ENCODE assay signal across 3 worm cellular contexts in genomic region chrX:11563663-11564062, ce11.
TF ChIP-seq lines count a peak whose summit lies in the region.

Gene trpp-9, plus strand, starts transcription at chrX:11563923.

TF ChIP-seq in whole organism, L2 larva, 48 proteins besides CTCF, POLR2A, EP300 and RAD21 (continued from another document):
- TF ChIP-seq nhr-21 (tag; optimal IDR thresholded peaks at IDR 0.05; lab: Kevin White, UChicago) (peak; percentile 68), nhr-25 (tag; optimal IDR thresholded peaks at IDR 0.05; lab: Kevin White, UChicago) (no peak), nhr-23 (tag; optimal IDR thresholded peaks at IDR 0.05; lab: Kevin White, UChicago) (no peak), nhr-6 (tag; optimal IDR thresholded peaks at IDR 0.05; lab: Kevin White, UChicago) (no peak), R02D3.7 (tag; optimal IDR thresholded peaks at IDR 0.05; lab: Kevin White, UChicago) (no peak), egl-27 (tag; optimal IDR thresholded peaks at IDR 0.05; lab: Kevin White, UChicago) (no peak), nhr-237 (tag; optimal IDR thresholded peaks at IDR 0.05; lab: Kevin White, UChicago) (no peak), skn-1 (tag; optimal IDR thresholded peaks at IDR 0.05; lab: Kevin White, UChicago) (no peak), crh-2 (tag; optimal IDR thresholded peaks at IDR 0.05; lab: Kevin White, UChicago) (peak; percentile 50), lin-11 (tag; optimal IDR thresholded peaks at IDR 0.05; lab: Kevin White, UChicago) (peak; percentile 58), ztf-11 (tag; optimal IDR thresholded peaks at IDR 0.05; lab: Kevin White, UChicago) (no peak), sem-4 (tag; optimal IDR thresholded peaks at IDR 0.05; lab: Kevin White, UChicago) (peak; percentile 64), unc-55 (GFP tag; optimal IDR thresholded peaks at IDR 0.05; lab: Kevin White, UChicago) (peak; percentile 76), ztf-4 (tag; optimal IDR thresholded peaks at IDR 0.05; lab: Kevin White, UChicago) (no peak), gmeb-1 (tag; optimal IDR thresholded peaks at IDR 0.05; lab: Kevin White, UChicago) (no peak), nhr-12 (tag; optimal IDR thresholded peaks at IDR 0.05; lab: Kevin White, UChicago) (no peak), nhr-129 (tag; optimal IDR thresholded peaks at IDR 0.05; lab: Kevin White, UChicago) (peak; percentile 52), nhr-11 (tag; optimal IDR thresholded peaks at IDR 0.05; lab: Kevin White, UChicago) (no peak), dmd-4 (tag; optimal IDR thresholded peaks at IDR 0.05; lab: Kevin White, UChicago) (no peak), sma-3 (GFP tag; optimal IDR thresholded peaks at IDR 0.05; lab: Kevin White, UChicago) (peak; percentile 33), lsy-2 (tag; optimal IDR thresholded peaks at IDR 0.05; lab: Kevin White, UChicago) (peak; percentile 2 to 61), elt-1 (tag; optimal IDR thresholded peaks at IDR 0.05; lab: Kevin White, UChicago) (no peak), peb-1 (tag; optimal IDR thresholded peaks at IDR 0.05; lab: Kevin White, UChicago) (no peak), zag-1 (tag; optimal IDR thresholded peaks at IDR 0.05; lab: Kevin White, UChicago) (no peak), mdl-1 (tag; optimal IDR thresholded peaks at IDR 0.05; lab: Kevin White, UChicago) (peak; percentile 42 to 66)

TF ChIP-seq in whole organism, L4 larva, 104 proteins besides CTCF, POLR2A, EP300 and RAD21 (continued from another document and continues in another):
- TF ChIP-seq Y48G9A.11 (GFP tag; IDR thresholded peaks at IDR 0.05; lab: Robert Waterston, UW) (no peak), mdt-29 (GFP tag; IDR thresholded peaks at IDR 0.05; lab: Robert Waterston, UW) (no peak), F26F4.8 (GFP tag; conservative IDR thresholded peaks at IDR 0.05; lab: Robert Waterston, UW) (no peak), snpc-4 (tag; optimal IDR thresholded peaks at IDR 0.05; lab: Kevin White, UChicago) (no peak), cey-2 (tag; optimal IDR thresholded peaks at IDR 0.05; lab: Kevin White, UChicago; ENCODE audit: borderline replicate concordance, insufficient read depth) (peak; percentile 22), hmg-1.1 (GFP tag; IDR thresholded peaks at IDR 0.05; lab: Robert Waterston, UW) (peak; percentile 75), nhr-102 (tag; optimal IDR thresholded peaks at IDR 0.05; lab: Kevin White, UChicago) (no peak), unc-39 (tag; optimal IDR thresholded peaks at IDR 0.05; lab: Kevin White, UChicago) (no peak), ceh-62 (tag; optimal IDR thresholded peaks at IDR 0.05; lab: Kevin White, UChicago) (no peak), aly-2 (tag; optimal IDR thresholded peaks at IDR 0.05; lab: Kevin White, UChicago) (no peak), Y75B8A.6 (GFP tag; IDR thresholded peaks at IDR 0.05; lab: Robert Waterston, UW) (no peak), dmd-9 (GFP tag; IDR thresholded peaks at IDR 0.05; lab: Robert Waterston, UW) (no peak), mxl-2 (GFP tag; conservative IDR thresholded peaks at IDR 0.05; lab: Robert Waterston, UW) (no peak), ZK337.2 (GFP tag; IDR thresholded peaks at IDR 0.05; lab: Robert Waterston, UW) (no peak), lin-38 (GFP tag; IDR thresholded peaks at IDR 0.05; lab: Robert Waterston, UW) (no peak), nhr-111 (GFP tag; optimal IDR thresholded peaks at IDR 0.05; lab: Kevin White, UChicago) (no peak), skn-1 (tag; optimal IDR thresholded peaks at IDR 0.05; lab: Kevin White, UChicago) (no peak), lsy-2 (tag; optimal IDR thresholded peaks at IDR 0.05; lab: Kevin White, UChicago) (peak in 1 of 2 experiments; percentile 55), nhr-48 (tag; optimal IDR thresholded peaks at IDR 0.05; lab: Kevin White, UChicago) (peak; percentile 14), nhr-41 (GFP tag; IDR thresholded peaks at IDR 0.05; lab: Robert Waterston, UW) (no peak), sdz-12 (GFP tag; optimal IDR thresholded peaks at IDR 0.05; lab: Kevin White, UChicago) (no peak), lin-39 (tag; optimal IDR thresholded peaks at IDR 0.05; lab: Kevin White, UChicago) (no peak), rbr-2 (tag; optimal IDR thresholded peaks at IDR 0.05; lab: Kevin White, UChicago) (peak; percentile 15), egl-43 (GFP tag; IDR thresholded peaks at IDR 0.05; lab: Robert Waterston, UW) (no peak), duxl-1 (tag; optimal IDR thresholded peaks at IDR 0.05; lab: Kevin White, UChicago; ENCODE audit: poor library complexity) (peak; percentile 16), tag-97 (GFP tag; IDR thresholded peaks at IDR 0.05; lab: Robert Waterston, UW) (no peak), F10B5.3 (tag; optimal IDR thresholded peaks at IDR 0.05; lab: Kevin White, UChicago) (no peak), ces-1 (GFP tag; optimal IDR thresholded peaks at IDR 0.05; lab: Kevin White, UChicago) (no peak), ztf-11 (tag; optimal IDR thresholded peaks at IDR 0.05; lab: Kevin White, UChicago) (no peak), nhr-28 (tag; optimal IDR thresholded peaks at IDR 0.05; lab: Kevin White, UChicago) (peak; percentile 71), nhr-42 (GFP tag; IDR thresholded peaks at IDR 0.05; lab: Robert Waterston, UW) (no peak), nhr-76 (tag; optimal IDR thresholded peaks at IDR 0.05; lab: Kevin White, UChicago) (no peak), pha-4 (GFP tag; IDR thresholded peaks at IDR 0.05; lab: Robert Waterston, UW) (no peak), pha-4 (tag; optimal IDR thresholded peaks at IDR 0.05; lab: Kevin White, UChicago) (no peak), lim-7 (GFP tag; IDR thresholded peaks at IDR 0.05; lab: Robert Waterston, UW) (no peak), zip-11 (GFP tag; IDR thresholded peaks at IDR 0.05; lab: Robert Waterston, UW) (no peak), tra-1 (GFP tag; IDR thresholded peaks at IDR 0.05; lab: Robert Waterston, UW) (no peak), attf-4 (tag; optimal IDR thresholded peaks at IDR 0.05; lab: Kevin White, UChicago) (no peak), daf-12 (tag; optimal IDR thresholded peaks at IDR 0.05; lab: Kevin White, UChicago) (no peak), daf-8 (GFP tag; IDR thresholded peaks at IDR 0.05; lab: Robert Waterston, UW) (no peak), lin-1 (GFP tag; IDR thresholded peaks at IDR 0.05; lab: Robert Waterston, UW) (no peak), fos-1 (tag; optimal IDR thresholded peaks at IDR 0.05; lab: Kevin White, UChicago) (no peak), mdl-1 (tag; optimal IDR thresholded peaks at IDR 0.05; lab: Kevin White, UChicago) (peak; percentile 77 to 89), ceh-20 (GFP tag; IDR thresholded peaks at IDR 0.05; lab: Robert Waterston, UW) (no peak), ama-1 (optimal IDR thresholded peaks at IDR 0.05; lab: Kevin White, UChicago) (no peak), dmd-6 (GFP tag; IDR thresholded peaks at IDR 0.05; lab: Robert Waterston, UW) (peak; percentile 50; the same call in 1 of the 2 replicates), nhr-237 (tag; optimal IDR thresholded peaks at IDR 0.05; lab: Kevin White, UChicago) (no peak), mep-1 (tag; optimal IDR thresholded peaks at IDR 0.05; lab: Kevin White, UChicago) (peak; percentile 77), zag-1 (tag; optimal IDR thresholded peaks at IDR 0.05; lab: Kevin White, UChicago) (no peak), arid-1 (GFP tag; conservative IDR thresholded peaks at IDR 0.05; lab: Robert Waterston, UW) (no peak), D1046.2 (GFP tag; IDR thresholded peaks at IDR 0.05; lab: Robert Waterston, UW) (no peak), spr-1 (tag; optimal IDR thresholded peaks at IDR 0.05; lab: Kevin White, UChicago) (no peak), mes-2 (tag; optimal IDR thresholded peaks at IDR 0.05; lab: Kevin White, UChicago; ENCODE audit: poor library complexity, severe bottlenecking) (peak; percentile 55), nhr-11 (tag; optimal IDR thresholded peaks at IDR 0.05; lab: Kevin White, UChicago) (no peak), nhr-25 (tag; optimal IDR thresholded peaks at IDR 0.05; lab: Kevin White, UChicago; ENCODE audit: borderline replicate concordance, insufficient read depth) (no peak), mxl-3 (GFP tag; optimal IDR thresholded peaks at IDR 0.05; lab: Kevin White, UChicago) (peak; percentile 76), aha-1 (tag; lab: Kevin White, UChicago) (peak; percentile 91), ceh-82 (tag; optimal IDR thresholded peaks at IDR 0.05; lab: Kevin White, UChicago) (no peak), unc-130 (GFP tag; optimal IDR thresholded peaks at IDR 0.05; lab: Kevin White, UChicago) (no peak)

TF ChIP-seq in whole organism, late embryonic, 69 proteins besides CTCF, POLR2A, EP300 and RAD21 (continued from another document):
- TF ChIP-seq ref-2 (tag; optimal IDR thresholded peaks at IDR 0.05; lab: Kevin White, UChicago), result no peak
- no peak for TF ChIP-seq hlh-6 (tag; optimal IDR thresholded peaks at IDR 0.05; lab: Kevin White, UChicago)
- TF ChIP-seq ttx-3 (tag; optimal IDR thresholded peaks at IDR 0.05; lab: Kevin White, UChicago), result no peak
- TF ChIP-seq ceh-14 (tag; optimal IDR thresholded peaks at IDR 0.05; lab: Kevin White, UChicago), result no peak
- TF ChIP-seq rnt-1 (tag; optimal IDR thresholded peaks at IDR 0.05; lab: Kevin White, UChicago), result no peak
- peak; percentile 29 for TF ChIP-seq dve-1 (tag; optimal IDR thresholded peaks at IDR 0.05; lab: Kevin White, UChicago)
- TF ChIP-seq pha-4 (tag; optimal IDR thresholded peaks at IDR 0.05; lab: Kevin White, UChicago), result no peak
- TF ChIP-seq ceh-34 (tag; optimal IDR thresholded peaks at IDR 0.05; lab: Kevin White, UChicago), result peak; percentile 16
- TF ChIP-seq dmd-4 (tag; optimal IDR thresholded peaks at IDR 0.05; lab: Kevin White, UChicago; ENCODE audit: borderline replicate concordance), result no peak
- TF ChIP-seq lin-11 (tag; optimal IDR thresholded peaks at IDR 0.05; lab: Kevin White, UChicago), result no peak
- peak; percentile 8 for TF ChIP-seq ceh-18 (tag; optimal IDR thresholded peaks at IDR 0.05; lab: Kevin White, UChicago)
- TF ChIP-seq Y22D7AL.16 (tag; optimal IDR thresholded peaks at IDR 0.05; lab: Kevin White, UChicago), result no peak
- no peak for TF ChIP-seq pros-1 (tag; optimal IDR thresholded peaks at IDR 0.05; lab: Kevin White, UChicago)
- no peak for TF ChIP-seq ahr-1 (tag; optimal IDR thresholded peaks at IDR 0.05; lab: Kevin White, UChicago)
- no peak for TF ChIP-seq sox-2 (GFP tag; IDR thresholded peaks at IDR 0.05; lab: Robert Waterston, UW)
- no peak for TF ChIP-seq C38D4.7 (GFP tag; optimal IDR thresholded peaks at IDR 0.05; lab: Kevin White, UChicago)
- TF ChIP-seq unc-86 (tag; optimal IDR thresholded peaks at IDR 0.05; lab: Kevin White, UChicago), result no peak
- TF ChIP-seq sdc-2 (tag; optimal IDR thresholded peaks at IDR 0.05; lab: Kevin White, UChicago), result peak; percentile 3
- no peak for TF ChIP-seq syd-9 (tag; optimal IDR thresholded peaks at IDR 0.05; lab: Kevin White, UChicago)
- TF ChIP-seq pat-9 (tag; optimal IDR thresholded peaks at IDR 0.05; lab: Kevin White, UChicago), result no peak
TF ChIP-seq in whole organism, late embryonic: peak in this region for 9.
